Fruit fly (Drosophila melanogaster) whole organism, prepupa: ENCODE data around the gene CG32413.

Experiments used
- CG10631 ChIP-seq: fragments of 200-800 bp; sonication (Bioruptor generic); optimal IDR thresholded peaks from 2 replicates; lab custom pipeline; 2016; ENCODE audit warnings: missing biosample characterization, missing genetic modification characterization
- CG10669 ChIP-seq: fragments of 200-800 bp; sonication (Bioruptor generic); optimal IDR thresholded peaks from 3 replicates; lab custom pipeline; 2018; ENCODE audit warnings: missing biosample characterization, mild to moderate bottlenecking, missing genetic modification characterization, moderate library complexity
- CG11294 ChIP-seq: fragments of 200-800 bp; sonication (Bioruptor generic); IDR thresholded peaks from 2 replicates; pipeline ENCODE4 v1.3.6; 2022; ENCODE audit warnings: missing biosample characterization, missing genetic modification characterization
- CG11902 ChIP-seq: fragments of 200-800 bp; sonication (Bioruptor generic); optimal IDR thresholded peaks from 3 replicates; lab custom pipeline; 2016; ENCODE audit warnings: missing biosample characterization, missing genetic modification characterization
- CG15336 ChIP-seq: fragments of 200-800 bp; sonication (Bioruptor generic); IDR thresholded peaks from 2 replicates; pipeline ENCODE4 v1.3.6; 2022; ENCODE audit warnings: missing biosample characterization, missing genetic modification characterization
- CG1621 ChIP-seq: fragments of 200-800 bp; sonication (Bioruptor generic); optimal IDR thresholded peaks from 3 replicates; lab custom pipeline; 2018; ENCODE audit warnings: missing biosample characterization, mild to moderate bottlenecking, missing genetic modification characterization
- CG16779 ChIP-seq: fragments of 200-800 bp; sonication (Bioruptor generic); optimal IDR thresholded peaks from 3 replicates; lab custom pipeline; 2017; ENCODE audit warnings: missing biosample characterization, mild to moderate bottlenecking, missing genetic modification characterization
- CG3032 ChIP-seq: fragments of 200-800 bp; optimal IDR thresholded peaks from 2 replicates; lab custom pipeline; 2019; ENCODE audit warnings: missing biosample characterization, mild to moderate bottlenecking, missing genetic modification characterization, moderate library complexity
- CG32006 ChIP-seq: fragments of 200-800 bp; sonication (Bioruptor generic); optimal IDR thresholded peaks from 3 replicates; lab custom pipeline; 2017; ENCODE audit warnings: missing biosample characterization, mild to moderate bottlenecking, missing genetic modification characterization
- CG3919 ChIP-seq: fragments of 200-800 bp; sonication (Bioruptor generic); optimal IDR thresholded peaks from 3 replicates; lab custom pipeline; 2016; ENCODE audit warnings: missing biosample characterization, missing genetic modification characterization
- CG6163 ChIP-seq: fragments of 200-800 bp; sonication (Bioruptor generic); IDR thresholded peaks from 3 replicates; pipeline ENCODE4 v1.3.6; 2022; ENCODE audit warnings: missing biosample characterization, missing genetic modification characterization
- CG6854 ChIP-seq: fragments of 200-800 bp; sonication (Bioruptor generic); optimal IDR thresholded peaks from 2 replicates; lab custom pipeline; 2017; ENCODE audit warnings: missing biosample characterization, mild to moderate bottlenecking, missing genetic modification characterization
- CG7368 ChIP-seq: fragments of 200-800 bp; sonication (Bioruptor generic); optimal IDR thresholded peaks from 3 replicates; lab custom pipeline; 2016; ENCODE audit warnings: missing biosample characterization, missing genetic modification characterization
- CG8119 ChIP-seq: fragments of 200-800 bp; sonication (Bioruptor generic); IDR thresholded peaks from 3 replicates; pipeline ENCODE4 v1.3.6; 2022; ENCODE audit warnings: missing biosample characterization, missing genetic modification characterization
- CG8319 ChIP-seq: fragments of 200-800 bp; sonication (Bioruptor generic); optimal IDR thresholded peaks from 3 replicates; lab custom pipeline; 2016; ENCODE audit warnings: missing biosample characterization, missing genetic modification characterization
- CG8632 ChIP-seq: fragments of 200-800 bp; sonication (Bioruptor generic); optimal IDR thresholded peaks from 3 replicates; lab custom pipeline; 2016; ENCODE audit warnings: missing biosample characterization, missing genetic modification characterization
- CG9139 ChIP-seq: fragments of 200-800 bp; sonication (Bioruptor generic); optimal IDR thresholded peaks from 3 replicates; lab custom pipeline; 2017; ENCODE audit warnings: missing biosample characterization, mild to moderate bottlenecking, missing genetic modification characterization
- Eip75B ChIP-seq: fragments of 200-800 bp; sonication (Bioruptor generic); optimal IDR thresholded peaks from 3 replicates; lab custom pipeline; 2016; ENCODE audit warnings: missing biosample characterization, missing genetic modification characterization
- Eip78C ChIP-seq: fragments of 200-800 bp; sonication (Bioruptor generic); peaks from one replicate; lab custom pipeline; 2016; ENCODE audit warnings: missing biosample characterization, missing genetic modification characterization
- Ets21C ChIP-seq: fragments of 200-800 bp; sonication (Bioruptor generic); optimal IDR thresholded peaks from 3 replicates; lab custom pipeline; 2016; ENCODE audit warnings: missing biosample characterization, missing genetic modification characterization
- Ets96B ChIP-seq: fragments of 200-800 bp; optimal IDR thresholded peaks from 2 replicates; lab custom pipeline; 2019; ENCODE audit warnings: missing biosample characterization, mild to moderate bottlenecking, missing genetic modification characterization, moderate library complexity
- Gug ChIP-seq: fragments of 200-800 bp; sonication (Bioruptor generic); IDR thresholded peaks from 2 replicates; pipeline ENCODE4 v1.3.6; 2022; ENCODE audit warnings: missing biosample characterization, missing genetic modification characterization
- Hr38 ChIP-seq: sonication (Bioruptor generic); optimal IDR thresholded peaks from 2 replicates; lab custom pipeline; 2016; ENCODE audit warnings: missing biosample characterization, missing genetic modification characterization
- Hr39 ChIP-seq: fragments of 200-800 bp; sonication (Bioruptor generic); optimal IDR thresholded peaks from 2 replicates; lab custom pipeline; 2016; ENCODE audit warnings: missing biosample characterization, missing genetic modification characterization
- Hr4 ChIP-seq: fragments of 200-800 bp; sonication (Bioruptor generic); optimal IDR thresholded peaks from 3 replicates; lab custom pipeline; 2016; ENCODE audit warnings: missing biosample characterization, missing genetic modification characterization
- Lpt ChIP-seq: fragments of 200-800 bp; sonication (Bioruptor generic); optimal IDR thresholded peaks from 3 replicates; lab custom pipeline; 2016; ENCODE audit warnings: missing biosample characterization, missing genetic modification characterization
- Met ChIP-seq: fragments of 200-800 bp; sonication (Bioruptor generic); optimal IDR thresholded peaks from 3 replicates; lab custom pipeline; 2016; ENCODE audit warnings: missing biosample characterization, missing genetic modification characterization
- OdsH ChIP-seq: fragments of 200-800 bp; sonication (Bioruptor generic); optimal IDR thresholded peaks from 3 replicates; lab custom pipeline; 2016; ENCODE audit warnings: missing biosample characterization, missing genetic modification characterization
- Sox14 ChIP-seq: fragments of 200-800 bp; sonication (Bioruptor generic); optimal IDR thresholded peaks from 3 replicates; lab custom pipeline; 2016; ENCODE audit warnings: missing biosample characterization, missing genetic modification characterization
- Sox15 ChIP-seq: fragments of 200-800 bp; sonication (Bioruptor generic); optimal IDR thresholded peaks from 3 replicates; lab custom pipeline; 2016; ENCODE audit warnings: missing biosample characterization, missing genetic modification characterization
- achi ChIP-seq: fragments of 200-800 bp; sonication (Bioruptor generic); optimal IDR thresholded peaks from 3 replicates; lab custom pipeline; 2016; ENCODE audit warnings: missing biosample characterization, missing genetic modification characterization
- acj6 ChIP-seq: fragments of 200-800 bp; sonication (Bioruptor generic); optimal IDR thresholded peaks from 3 replicates; lab custom pipeline; 2016; ENCODE audit warnings: missing biosample characterization, missing genetic modification characterization
- cyc ChIP-seq: fragments of 200-800 bp; sonication (Bioruptor generic); optimal IDR thresholded peaks from 3 replicates; lab custom pipeline; 2016; ENCODE audit warnings: missing biosample characterization, missing genetic modification characterization
- dsx ChIP-seq: fragments of 200-800 bp; optimal IDR thresholded peaks from 3 replicates; lab custom pipeline; 2019; ENCODE audit warnings: missing biosample characterization, mild to moderate bottlenecking, missing genetic modification characterization, moderate library complexity; ENCODE audit not compliant: poor library complexity, severe bottlenecking
- eg ChIP-seq: fragments of 200-800 bp; sonication (Bioruptor generic); IDR thresholded peaks from 3 replicates; pipeline ENCODE4 v1.3.6; 2022; ENCODE audit warnings: missing biosample characterization, missing genetic modification characterization
- esn ChIP-seq: fragments of 200-800 bp; sonication (Bioruptor generic); optimal IDR thresholded peaks from 2 replicates; lab custom pipeline; 2016; ENCODE audit warnings: missing biosample characterization, mild to moderate bottlenecking, missing genetic modification characterization, moderate library complexity
- fd85E ChIP-seq: fragments of 200-800 bp; sonication (Bioruptor generic); optimal IDR thresholded peaks from 3 replicates; lab custom pipeline; 2016; ENCODE audit warnings: missing biosample characterization, missing genetic modification characterization
- fkh ChIP-seq: fragments of 200-800 bp; sonication (Bioruptor generic); optimal IDR thresholded peaks from 3 replicates; lab custom pipeline; 2017; ENCODE audit warnings: missing biosample characterization, mild to moderate bottlenecking, missing genetic modification characterization, moderate library complexity
- net ChIP-seq: fragments of 200-800 bp; sonication (Bioruptor generic); optimal IDR thresholded peaks from 3 replicates; lab custom pipeline; 2016; ENCODE audit warnings: missing biosample characterization, missing genetic modification characterization
- salr ChIP-seq, 2 experiments: fragments of 200-800 bp; sonication (Bioruptor generic); optimal IDR thresholded peaks; 3 replicates each; lab custom pipeline; 2016 to 2018; ENCODE audit warnings: missing biosample characterization in 2 of 2, missing genetic modification characterization in 2 of 2, mild to moderate bottlenecking in 1 of 2
- spab ChIP-seq: fragments of 200-800 bp; sonication (Bioruptor generic); optimal IDR thresholded peaks from 2 replicates; lab custom pipeline; 2017; ENCODE audit warnings: missing biosample characterization, mild to moderate bottlenecking, missing genetic modification characterization, missing genetic modification reagents
- ss ChIP-seq, 2 experiments: fragments of 200-800 bp; sonication (Bioruptor generic); optimal IDR thresholded peaks; 2 replicates in 1 of 2; 3 replicates in 1 of 2; lab custom pipeline; 2017 to 2018; ENCODE audit warnings: mild to moderate bottlenecking in 2 of 2, missing biosample characterization in 2 of 2, missing genetic modification characterization in 2 of 2, moderate library complexity in 1 of 2
- svp ChIP-seq: fragments of 200-800 bp; sonication (Bioruptor generic); peaks from one replicate; lab custom pipeline; 2016; ENCODE audit warnings: missing biosample characterization, missing genetic modification characterization
- vri ChIP-seq: fragments of 200-800 bp; sonication (Bioruptor generic); optimal IDR thresholded peaks from 3 replicates; lab custom pipeline; 2016; ENCODE audit warnings: missing biosample characterization, mild to moderate bottlenecking, missing genetic modification characterization

The CG32413 gene

dm6 chr3L:5950467-5950866 is 46.6 kb upstream of the CG32413 start, which contains the start of gene Egfrap:
TSS of gene Egfrap (minus strand) at chr3L:5950658.
- TF ChIP-seq CG6163 (GFP tag; lab: Robert Waterston, UW) (peak; percentile 52; the same call in 1 of the 3 replicates), cyc (GFP tag; lab: Kevin White, UChicago) (no peak), CG6854 (GFP tag; lab: Kevin White, UChicago) (peak; percentile 48), Hr38 (GFP tag; lab: Kevin White, UChicago) (no peak), CG15336 (GFP tag; lab: Robert Waterston, UW) (peak; percentile 25; the same call in 1 of the 2 replicates), CG1621 (tag; lab: Kevin White, UChicago) (no peak), CG8632 (GFP tag; lab: Kevin White, UChicago) (no peak), Lpt (GFP tag; lab: Kevin White, UChicago) (peak; percentile 71), CG10669 (GFP tag; lab: Kevin White, UChicago) (no peak), Sox14 (GFP tag; lab: Kevin White, UChicago) (no peak), CG11902 (GFP tag; lab: Kevin White, UChicago) (no peak), esn (GFP tag; lab: Kevin White, UChicago) (peak; percentile 0), dsx (GFP tag; lab: Kevin White, UChicago) (peak; percentile 38), salr (GFP tag; optimal IDR thresholded peaks at IDR 0.05; lab: Kevin White, UChicago) (no peak), achi (GFP tag; lab: Kevin White, UChicago) (no peak), fd85E (GFP tag; lab: Kevin White, UChicago) (no peak), CG3032 (no peak), OdsH (GFP tag; lab: Kevin White, UChicago) (no peak), spab (no peak), Eip78C (peak; percentile 70), CG11294 (GFP tag; lab: Robert Waterston, UW) (no peak), ss (GFP tag; optimal IDR thresholded peaks at IDR 0.05; lab: Kevin White, UChicago) (peak; percentile 7 to 25), eg (GFP tag; lab: Robert Waterston, UW) (no peak), vri (no peak), Sox15 (GFP tag; lab: Kevin White, UChicago) (no peak), net (GFP tag; lab: Kevin White, UChicago) (peak; percentile 12), Eip75B (GFP tag; lab: Kevin White, UChicago) (peak; percentile 1), Hr4 (GFP tag; lab: Kevin White, UChicago) (no peak), Met (GFP tag; lab: Kevin White, UChicago) (no peak), CG3919 (GFP tag; lab: Kevin White, UChicago) (peak; percentile 80)

- TF ChIP-seq Eip78C = peak; percentile 29
- no peak for TF ChIP-seq Gug
- TF ChIP-seq fkh = peak; percentile 59
- TF ChIP-seq Met (GFP tag; lab: Kevin White, UChicago) = peak; percentile 9
- TF ChIP-seq, all 60 proteins: peak for 3
Measured at dm6 chr3L:5947110-5947731, 43.4 kb upstream of the CG32413 start.

- TF ChIP-seq CG6163 (GFP tag; lab: Robert Waterston, UW) = peak; percentile 79; the same call in 2 of the 3 replicates
- peak; percentile 9 for TF ChIP-seq Hr4 (GFP tag; lab: Kevin White, UChicago)
- no peak for TF ChIP-seq fkh
- TF ChIP-seq eg (GFP tag; lab: Robert Waterston, UW) = peak; percentile 56; the same call in 2 of the 3 replicates
- TF ChIP-seq CG32006 (GFP tag; lab: Kevin White, UChicago) = peak; percentile 54
- TF ChIP-seq CG8632 (GFP tag; lab: Kevin White, UChicago) = peak; percentile 6
- no peak for TF ChIP-seq Hr39 (GFP tag; lab: Kevin White, UChicago)
- TF ChIP-seq CG16779 (tag; lab: Kevin White, UChicago) = no peak
- peak; percentile 59; the same call in 2 of the 3 replicates for TF ChIP-seq CG8119
- no peak for TF ChIP-seq net (GFP tag; lab: Kevin White, UChicago)
- no peak for TF ChIP-seq CG7368
- TF ChIP-seq Met (GFP tag; lab: Kevin White, UChicago) = peak; percentile 27
- no peak for TF ChIP-seq CG8319
- TF ChIP-seq CG3032 = peak; percentile 57
- TF ChIP-seq CG9139 (GFP tag; lab: Kevin White, UChicago) = peak; percentile 9
- peak; percentile 25 for TF ChIP-seq acj6 (GFP tag; lab: Kevin White, UChicago)
- no peak for TF ChIP-seq Sox15 (GFP tag; lab: Kevin White, UChicago)
- peak; percentile 66 for TF ChIP-seq Ets96B
- TF ChIP-seq Hr38 (GFP tag; lab: Kevin White, UChicago) = no peak
- peak; percentile 13 for TF ChIP-seq esn (GFP tag; lab: Kevin White, UChicago)
- TF ChIP-seq achi (GFP tag; lab: Kevin White, UChicago) = peak; percentile 33
- TF ChIP-seq CG10669 (GFP tag; lab: Kevin White, UChicago) = peak; percentile 58
- TF ChIP-seq CG3919 (GFP tag; lab: Kevin White, UChicago) = peak; percentile 43
- no peak for TF ChIP-seq Ets21C (GFP tag; lab: Kevin White, UChicago)
- TF ChIP-seq svp = peak; percentile 71
- TF ChIP-seq CG6854 (GFP tag; lab: Kevin White, UChicago) = no peak
- TF ChIP-seq spab = peak; percentile 48
- TF ChIP-seq Gug = peak; percentile 32; the same call in 1 of the 2 replicates
- TF ChIP-seq CG10631 = peak; percentile 26
- no peak for TF ChIP-seq CG1621 (tag; lab: Kevin White, UChicago)
- TF ChIP-seq CG11294 (GFP tag; lab: Robert Waterston, UW) = no peak
Measured at dm6 chr3L:5945571-5945970, 41.7 kb upstream of the CG32413 start.
